Fruit fly (Drosophila melanogaster): ENCODE results near the gene CaBP1.
A peak's percentile ranks its signal among the peaks of the same experiment; 100 is the strongest.

Gene CaBP1

DNA sequence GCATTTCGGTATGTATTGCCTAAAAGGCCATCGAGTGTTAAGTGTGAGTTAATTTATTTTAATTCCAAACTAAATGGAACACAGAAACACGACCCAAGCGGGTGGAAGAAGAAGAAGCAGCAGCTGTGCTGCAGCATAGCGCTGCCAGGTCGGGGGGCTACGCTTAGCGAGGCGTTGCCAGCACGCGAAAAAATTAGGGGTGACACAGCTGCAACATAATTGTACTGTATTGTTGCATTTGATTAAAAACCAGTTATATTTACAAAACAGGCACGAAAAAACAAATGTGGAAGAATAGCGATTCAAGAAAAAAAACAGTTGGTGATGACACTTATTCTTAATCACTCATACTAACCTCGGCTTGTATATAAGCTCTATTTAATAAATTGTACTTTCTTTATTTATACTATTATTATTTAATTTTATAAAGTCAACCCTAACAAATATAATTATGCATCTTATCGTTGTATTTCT lies 6.3 kb downstream of the CaBP1 start:
- peak; percentile 70 for TF ChIP-seq toe (GFP tag; optimal IDR thresholded peaks at IDR 0.05)
- TF ChIP-seq CG14711 (tag; optimal IDR thresholded peaks at IDR 0.05): peak; percentile 38
- peak; percentile 71 for TF ChIP-seq CG7101 (tag; optimal IDR thresholded peaks at IDR 0.05)
- TF ChIP-seq kay (GFP tag; ENCODE audit: borderline replicate concordance): no peak
- peak; percentile 75 for TF ChIP-seq CG1620 (GFP tag; optimal IDR thresholded peaks at IDR 0.05)
- TF ChIP-seq cic (GFP tag; optimal IDR thresholded peaks at IDR 0.05): no peak
- no peak for TF ChIP-seq cnc (optimal IDR thresholded peaks at IDR 0.05)
- peak; percentile 42 for TF ChIP-seq Crg-1 (GFP tag; optimal IDR thresholded peaks at IDR 0.05)
- peak; percentile 45 for TF ChIP-seq Hr96 (GFP tag; optimal IDR thresholded peaks at IDR 0.05)
- TF ChIP-seq CG12768 (GFP tag; optimal IDR thresholded peaks at IDR 0.05): peak; percentile 57
- TF ChIP-seq CG33017 (tag; optimal IDR thresholded peaks at IDR 0.05): peak; percentile 67
- peak; percentile 68 for TF ChIP-seq CG11617 (GFP tag; optimal IDR thresholded peaks at IDR 0.05)
- TF ChIP-seq Clk (GFP tag; optimal IDR thresholded peaks at IDR 0.05): no peak
- peak; percentile 53 for TF ChIP-seq pad (GFP tag; optimal IDR thresholded peaks at IDR 0.05)
- TF ChIP-seq ovo (GFP tag; optimal IDR thresholded peaks at IDR 0.05): peak; percentile 79
- peak; percentile 50 for TF ChIP-seq CG7045 (GFP tag; optimal IDR thresholded peaks at IDR 0.05)
- no peak for TF ChIP-seq Mnt (GFP tag; optimal IDR thresholded peaks at IDR 0.05)
- TF ChIP-seq CG5204 (GFP tag; optimal IDR thresholded peaks at IDR 0.05): peak; percentile 19
- TF ChIP-seq bab1 (GFP tag; optimal IDR thresholded peaks at IDR 0.05): peak; percentile 67
- no peak for TF ChIP-seq tj (GFP tag; optimal IDR thresholded peaks at IDR 0.05)

DNA sequence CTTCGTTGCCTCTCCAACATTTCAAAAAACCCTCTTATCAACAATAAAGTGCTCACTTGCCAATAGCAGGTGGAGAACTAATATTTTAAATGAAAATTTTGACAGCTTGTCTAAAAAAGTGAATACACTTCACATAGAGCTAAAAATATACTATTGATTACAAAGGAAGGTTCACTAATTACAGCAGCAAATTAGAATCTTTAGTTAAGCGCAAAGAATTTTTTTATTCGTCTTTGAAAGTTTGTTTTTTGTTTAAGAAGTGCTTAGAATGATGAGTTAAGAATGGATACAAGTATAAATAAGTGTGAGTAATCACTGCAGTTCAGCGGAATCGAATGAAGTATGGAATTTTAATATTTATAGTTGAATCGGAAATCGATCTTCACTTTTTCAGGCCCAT lies 14.3 kb downstream of the CaBP1 start, which contains the start of gene CG44405:
Gene CG44405, minus strand, starts transcription at position 101 of the 400 bp plus-strand sequence.
- TF ChIP-seq CG14711 (tag; optimal IDR thresholded peaks at IDR 0.05) (no peak), pad (GFP tag; optimal IDR thresholded peaks at IDR 0.05) (no peak), CG33017 (tag; optimal IDR thresholded peaks at IDR 0.05) (no peak), CG7045 (GFP tag; optimal IDR thresholded peaks at IDR 0.05) (no peak), ovo (GFP tag; optimal IDR thresholded peaks at IDR 0.05) (no peak), Crg-1 (GFP tag; optimal IDR thresholded peaks at IDR 0.05) (no peak), CG1620 (GFP tag; optimal IDR thresholded peaks at IDR 0.05) (no peak), CG5204 (GFP tag; optimal IDR thresholded peaks at IDR 0.05) (no peak), tj (GFP tag; optimal IDR thresholded peaks at IDR 0.05) (no peak), Hr96 (GFP tag; optimal IDR thresholded peaks at IDR 0.05) (no peak), CG11617 (GFP tag; optimal IDR thresholded peaks at IDR 0.05) (no peak), kay (GFP tag; ENCODE audit: borderline replicate concordance) (no peak), cic (GFP tag; optimal IDR thresholded peaks at IDR 0.05) (no peak), Mnt (GFP tag; optimal IDR thresholded peaks at IDR 0.05) (no peak), cnc (optimal IDR thresholded peaks at IDR 0.05) (no peak), toe (GFP tag; optimal IDR thresholded peaks at IDR 0.05) (no peak)

DNA sequence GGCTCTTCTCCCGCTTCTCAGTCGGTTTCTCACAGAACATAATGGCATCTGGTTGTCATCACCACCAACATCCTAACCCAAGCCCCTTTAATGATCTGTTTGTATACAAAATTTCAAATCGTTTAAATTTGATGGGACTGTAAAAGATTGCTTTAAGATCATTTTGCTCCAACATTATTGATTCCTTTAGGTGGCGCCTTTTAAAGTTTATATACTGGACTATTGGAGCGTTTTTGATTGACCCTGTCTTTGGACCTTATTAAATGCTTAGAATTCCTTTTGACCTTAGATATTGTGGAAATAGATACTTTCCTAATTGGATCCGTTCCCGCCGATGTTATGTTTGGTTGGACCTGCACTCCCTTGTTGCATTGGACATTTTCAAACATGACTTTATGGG lies 16.3 kb downstream of the CaBP1 start, which contains the start of gene CG42266:
Gene CG42266, minus strand, starts transcription at position 101 of the 400 bp plus-strand sequence.
- TF ChIP-seq toe (GFP tag; optimal IDR thresholded peaks at IDR 0.05): no peak
- no peak for TF ChIP-seq CG7101 (tag; optimal IDR thresholded peaks at IDR 0.05)
- no peak for TF ChIP-seq Clk (GFP tag; optimal IDR thresholded peaks at IDR 0.05)
- TF ChIP-seq cic (GFP tag; optimal IDR thresholded peaks at IDR 0.05): no peak
- no peak for TF ChIP-seq kay (GFP tag; ENCODE audit: borderline replicate concordance)

DNA sequence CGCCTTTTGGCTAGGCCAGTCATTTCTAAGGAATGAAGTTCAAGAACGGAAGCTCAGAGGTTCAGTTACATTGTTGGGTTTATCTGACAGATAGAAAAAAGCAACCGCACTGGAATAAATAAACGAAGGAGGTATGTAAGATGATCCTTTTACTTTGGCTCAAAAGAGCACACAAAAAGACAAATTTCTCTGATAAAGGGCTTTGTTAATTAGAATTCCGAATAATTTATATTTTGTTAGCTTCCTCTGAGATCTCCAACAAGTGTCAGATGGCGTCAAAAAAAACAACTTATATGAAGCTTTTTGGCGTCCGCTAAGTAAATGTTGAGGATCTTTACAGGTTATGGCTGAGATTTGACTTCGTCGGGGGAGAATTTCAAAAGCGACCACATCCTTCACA lies 18.8 kb downstream of the CaBP1 start, which contains the start of gene CG31817:
Gene CG31817, minus strand, starts transcription at position 101 of the 400 bp plus-strand sequence.
- TF ChIP-seq cnc (optimal IDR thresholded peaks at IDR 0.05): no peak
- TF ChIP-seq Clk (GFP tag; optimal IDR thresholded peaks at IDR 0.05): no peak
- no peak for TF ChIP-seq tj (GFP tag; optimal IDR thresholded peaks at IDR 0.05)
- no peak for TF ChIP-seq toe (GFP tag; optimal IDR thresholded peaks at IDR 0.05)
- TF ChIP-seq CG11617 (GFP tag; optimal IDR thresholded peaks at IDR 0.05): no peak
- TF ChIP-seq pad (GFP tag; optimal IDR thresholded peaks at IDR 0.05): no peak

DNA sequence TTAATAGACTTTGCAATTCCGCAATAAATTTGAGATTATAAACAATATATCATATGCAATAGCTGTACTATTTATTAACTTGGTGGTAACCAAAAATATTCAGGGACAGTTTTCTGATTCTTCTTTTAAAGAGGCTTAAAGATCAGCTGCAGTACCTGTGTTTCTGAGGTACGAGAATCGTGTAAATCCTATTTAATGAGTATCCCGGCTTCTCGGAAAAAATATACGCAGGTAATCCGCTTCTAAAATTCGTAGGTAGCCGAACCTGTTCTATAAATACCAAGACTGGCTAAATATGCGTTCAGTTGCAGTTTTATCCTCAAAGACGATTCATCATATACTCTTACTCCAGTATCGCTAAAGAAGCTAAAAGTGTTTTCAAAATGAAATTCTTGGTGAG lies 26.9 kb downstream of the CaBP1 start, which contains the start of gene CG4440:
Gene CG4440, plus strand, starts transcription at position 301 of the 400 bp plus-strand sequence.
- TF ChIP-seq CG12768 (GFP tag; optimal IDR thresholded peaks at IDR 0.05) (no peak), toe (GFP tag; optimal IDR thresholded peaks at IDR 0.05) (no peak)

DNA sequence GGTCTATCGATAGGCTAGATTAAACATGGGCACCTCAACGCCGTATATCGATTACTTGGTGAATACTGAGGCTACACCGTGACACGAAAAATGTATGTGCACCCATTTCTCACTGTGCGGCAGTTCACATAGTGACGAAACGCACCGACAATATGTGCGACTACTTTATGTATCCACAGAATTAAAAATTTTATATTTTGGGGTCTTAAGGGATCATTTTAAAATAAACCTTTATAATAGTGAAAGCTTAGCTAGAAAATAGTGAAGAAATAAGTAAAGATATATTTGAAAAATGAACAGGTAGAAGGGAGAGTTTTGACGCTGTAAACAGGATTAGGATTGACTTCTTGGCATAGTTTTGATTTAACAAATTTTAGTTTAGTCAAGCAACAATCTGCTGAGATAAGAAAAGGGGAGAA lies 27.4 kb downstream of the CaBP1 start, which contains the start of gene mRpL4:
Gene mRpL4, minus strand, starts transcription at position 31 of the 419 bp plus-strand sequence.
- TF ChIP-seq tj (GFP tag; optimal IDR thresholded peaks at IDR 0.05): no peak
- no peak for TF ChIP-seq CG12768 (GFP tag; optimal IDR thresholded peaks at IDR 0.05)
- no peak for TF ChIP-seq cic (GFP tag; optimal IDR thresholded peaks at IDR 0.05)
- TF ChIP-seq CG11617 (GFP tag; optimal IDR thresholded peaks at IDR 0.05): no peak
- TF ChIP-seq CG14711 (tag; optimal IDR thresholded peaks at IDR 0.05): peak; percentile 23
- TF ChIP-seq pad (GFP tag; optimal IDR thresholded peaks at IDR 0.05): peak; percentile 13
- TF ChIP-seq CG5204 (GFP tag; optimal IDR thresholded peaks at IDR 0.05): no peak
- peak; percentile 53 for TF ChIP-seq Mnt (GFP tag; optimal IDR thresholded peaks at IDR 0.05)
- peak; percentile 60 for TF ChIP-seq toe (GFP tag; optimal IDR thresholded peaks at IDR 0.05)
- no peak for TF ChIP-seq CG33017 (tag; optimal IDR thresholded peaks at IDR 0.05)
- no peak for TF ChIP-seq cnc (optimal IDR thresholded peaks at IDR 0.05)
- TF ChIP-seq kay (GFP tag; ENCODE audit: borderline replicate concordance): peak; percentile 80
- TF ChIP-seq ovo (GFP tag; optimal IDR thresholded peaks at IDR 0.05): no peak
- TF ChIP-seq CG7101 (tag; optimal IDR thresholded peaks at IDR 0.05): peak; percentile 1
- TF ChIP-seq Clk (GFP tag; optimal IDR thresholded peaks at IDR 0.05): no peak
- no peak for TF ChIP-seq Crg-1 (GFP tag; optimal IDR thresholded peaks at IDR 0.05)
- peak; percentile 28 for TF ChIP-seq CG1620 (GFP tag; optimal IDR thresholded peaks at IDR 0.05)
- peak; percentile 26 for TF ChIP-seq bab1 (GFP tag; optimal IDR thresholded peaks at IDR 0.05)
- no peak for TF ChIP-seq CG7045 (GFP tag; optimal IDR thresholded peaks at IDR 0.05)
- TF ChIP-seq Hr96 (GFP tag; optimal IDR thresholded peaks at IDR 0.05): no peak
